Worm (Caenorhabditis elegans): ENCODE results near the gene F47B8.8.

DNA sequence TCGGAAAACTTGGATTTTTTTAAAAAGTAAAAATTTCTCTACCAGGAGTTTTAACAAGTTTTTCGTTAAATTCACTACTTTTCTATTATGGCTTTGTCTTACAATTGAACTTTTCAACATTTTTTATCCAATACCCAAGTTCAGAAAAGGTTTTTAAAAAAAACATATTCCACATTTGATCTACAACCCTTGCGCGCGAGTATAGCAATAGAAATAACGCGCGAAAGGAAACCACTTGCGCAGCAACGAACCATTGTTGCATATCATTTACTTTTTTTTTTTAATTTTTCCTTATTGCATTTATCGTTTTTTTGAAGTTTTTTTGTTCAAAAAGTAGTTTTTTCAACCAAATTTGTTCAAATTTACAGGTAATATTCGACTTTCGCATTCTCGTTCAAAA lies 45.7 kb upstream of the F47B8.8 start, which contains the start of gene F40G12.11:
- TF ChIP-seq zip-5 (tag; optimal IDR thresholded peaks at IDR 0.05) (no peak), fkh-10 (GFP tag; optimal IDR thresholded peaks at IDR 0.05) (no peak), K09A11.1 (tag; optimal IDR thresholded peaks at IDR 0.05; ENCODE audit: insufficient read depth) (no peak), ama-1 (optimal IDR thresholded peaks at IDR 0.05) (no peak), pqm-1 (tag; optimal IDR thresholded peaks at IDR 0.05) (no peak), elt-2 (tag; optimal IDR thresholded peaks at IDR 0.05) (no peak), ets-4 (tag; optimal IDR thresholded peaks at IDR 0.05) (no peak), ceh-34 (tag; optimal IDR thresholded peaks at IDR 0.05) (no peak), hlh-30 (tag; optimal IDR thresholded peaks at IDR 0.05; ENCODE audit: insufficient read depth) (no peak), pha-4 (tag; optimal IDR thresholded peaks at IDR 0.05) (no peak), unc-55 (GFP tag; optimal IDR thresholded peaks at IDR 0.05) (no peak), eyg-1 (tag; optimal IDR thresholded peaks at IDR 0.05) (no peak)
